Worm (Caenorhabditis elegans) whole organism, L1 larva: Measurements from ENCODE around the gene slc-17.9.

Source experiments
- C16A3.4 ChIP-seq: fragments of 150-350 bp; optimal IDR thresholded peaks from 2 replicates; lab custom pipeline; 2014; ENCODE audit warnings: missing biosample characterization, missing genetic modification characterization
- F16B12.6 ChIP-seq: fragments of 150-350 bp; optimal IDR thresholded peaks from 2 replicates; lab custom pipeline; 2014; ENCODE audit warnings: missing biosample characterization, missing genetic modification characterization
- Y116A8C.19 ChIP-seq: sonication (generic microtip); optimal IDR thresholded peaks from 2 replicates; lab custom pipeline; 2016; ENCODE audit warnings: missing compliant biosample characterization, missing genetic modification characterization, borderline replicate concordance
- alr-1 ChIP-seq: fragments of 200-800 bp; sonication (Bioruptor generic); optimal IDR thresholded peaks from 2 replicates; lab custom pipeline; 2018; ENCODE audit warnings: borderline replicate concordance, mild to moderate bottlenecking, missing genetic modification characterization, missing compliant biosample characterization
- ceh-82 ChIP-seq, 3 experiments: fragments of 150-350 bp in 1 of 3; sonication (generic microtip) in 2 of 3; optimal IDR thresholded peaks; 2 replicates each; lab custom pipeline; 2014 to 2017; ENCODE audit warnings: missing biosample characterization in 3 of 3, missing genetic modification characterization in 3 of 3
- ceh-88 ChIP-seq: fragments of 200-800 bp; sonication (Bioruptor generic); IDR thresholded peaks from 2 replicates; pipeline ENCODE4 v1.3.6; 2022; ENCODE audit warnings: missing genetic modification characterization, missing compliant biosample characterization
- dpl-1 ChIP-seq, 3 experiments: fragments of 150-350 bp in 2 of 3; sonication (generic microtip) in 1 of 3; optimal IDR thresholded peaks; 2 replicates each; lab custom pipeline; 2014 to 2017; ENCODE audit warnings: missing biosample characterization in 3 of 3, missing genetic modification characterization in 3 of 3, missing genetic modification reagents in 3 of 3
- dsc-1 ChIP-seq: sonication (generic microtip); optimal IDR thresholded peaks from 2 replicates; lab custom pipeline; 2016; ENCODE audit warnings: mild to moderate bottlenecking, missing genetic modification characterization, missing compliant biosample characterization
- efl-1 ChIP-seq, 4 experiments: fragments of 150-350 bp; optimal IDR thresholded peaks in 3 of 4; peaks in 1 of 4; 1 replicate in 1 of 4; 2 replicates in 3 of 4; lab custom pipeline; 2014; ENCODE audit warnings: missing biosample characterization in 2 of 4, missing genetic modification characterization in 2 of 4, missing genetic modification reagents in 2 of 4
- egl-13 ChIP-seq: sonication (generic microtip); optimal IDR thresholded peaks from 2 replicates; lab custom pipeline; 2016; ENCODE audit warnings: missing genotype, missing genetic modification reagents, missing genetic modification characterization, missing compliant biosample characterization
- egl-27 ChIP-seq, 2 experiments: fragments of 150-350 bp in 1 of 2; sonication (generic microtip); optimal IDR thresholded peaks; 3 replicates each; lab custom pipeline; 2017 to 2018; ENCODE audit warnings: missing biosample characterization in 2 of 2, missing genetic modification characterization in 2 of 2, missing genetic modification reagents in 2 of 2
- fkh-10 ChIP-seq: sonication (generic microtip); optimal IDR thresholded peaks from 2 replicates; lab custom pipeline; 2017; ENCODE audit warnings: missing biosample characterization, missing genetic modification reagents, missing genetic modification characterization
- fkh-4 ChIP-seq: sonication (generic microtip); optimal IDR thresholded peaks from 2 replicates; lab custom pipeline; 2016; ENCODE audit warnings: missing compliant biosample characterization, missing genetic modification characterization, borderline replicate concordance
- fkh-8 ChIP-seq: sonication (generic microtip); optimal IDR thresholded peaks from 2 replicates; lab custom pipeline; 2016; ENCODE audit warnings: mild to moderate bottlenecking, missing genetic modification characterization, missing compliant biosample characterization
- hlh-17 ChIP-seq: fragments of 200-800 bp; sonication (Bioruptor generic); optimal IDR thresholded peaks from 2 replicates; lab custom pipeline; 2018; ENCODE audit warnings: missing genetic modification characterization, mild to moderate bottlenecking, missing compliant biosample characterization, moderate library complexity, borderline replicate concordance
- irx-1 ChIP-seq: sonication (generic microtip); optimal IDR thresholded peaks from 2 replicates; lab custom pipeline; 2016; ENCODE audit warnings: missing genetic modification characterization, missing compliant biosample characterization
- isw-1 ChIP-seq: fragments of 200-800 bp; sonication (Bioruptor generic); IDR thresholded peaks from 2 replicates; pipeline ENCODE4 v1.3.6; 2022; ENCODE audit warnings: missing genetic modification characterization, missing compliant biosample characterization
- lin-13 ChIP-seq: fragments of 150-350 bp; optimal IDR thresholded peaks from 2 replicates; lab custom pipeline; 2014; ENCODE audit warnings: missing biosample characterization, missing genetic modification reagents, missing genetic modification characterization
- lin-14 ChIP-seq: fragments of 200-800 bp; sonication (Bioruptor generic); optimal IDR thresholded peaks from 2 replicates; lab custom pipeline; 2018; ENCODE audit warnings: mild to moderate bottlenecking, missing genetic modification characterization, moderate library complexity, missing compliant biosample characterization
- lin-15B ChIP-seq: fragments of 150-350 bp; sonication (generic microtip); optimal IDR thresholded peaks from 3 replicates; lab custom pipeline; 2014; ENCODE audit warnings: missing biosample characterization, missing genetic modification characterization
- lin-35 ChIP-seq, 2 experiments: fragments of 150-350 bp; optimal IDR thresholded peaks; 2 replicates each; lab custom pipeline; 2014; ENCODE audit warnings: missing biosample characterization in 2 of 2, missing genetic modification characterization in 2 of 2, missing genetic modification reagents in 2 of 2
- lin-39 ChIP-seq: fragments of 150-350 bp; optimal IDR thresholded peaks from 2 replicates; lab custom pipeline; 2014; ENCODE audit warnings: missing biosample characterization, missing genetic modification reagents, missing genetic modification characterization
- lir-3 ChIP-seq: sonication (generic microtip); optimal IDR thresholded peaks from 2 replicates; lab custom pipeline; 2016; ENCODE audit warnings: mild to moderate bottlenecking, missing genetic modification characterization, moderate library complexity, missing compliant biosample characterization; ENCODE audit not compliant: poor library complexity
- lsy-2 ChIP-seq, 2 experiments: fragments of 150-350 bp; optimal IDR thresholded peaks; 2 replicates each; lab custom pipeline; 2014; ENCODE audit warnings: missing biosample characterization in 2 of 2, missing genetic modification characterization in 2 of 2
- nhr-19 ChIP-seq: fragments of 200-800 bp; sonication (Bioruptor generic); conservative IDR thresholded peaks from 2 replicates; pipeline ENCODE4 v1.3.6; 2022; ENCODE audit warnings: missing genetic modification characterization, missing compliant biosample characterization
- nhr-47 ChIP-seq: sonication (generic microtip); optimal IDR thresholded peaks from 2 replicates; lab custom pipeline; 2016; ENCODE audit warnings: mild to moderate bottlenecking, missing genetic modification characterization, moderate library complexity, missing compliant biosample characterization
- nhr-71 ChIP-seq: sonication (generic microtip); optimal IDR thresholded peaks from 2 replicates; lab custom pipeline; 2016; ENCODE audit warnings: mild to moderate bottlenecking, missing genetic modification characterization, moderate library complexity, missing compliant biosample characterization
- nhr-85 ChIP-seq: sonication (generic microtip); peaks from one replicate; lab custom pipeline; 2016; ENCODE audit warnings: missing genetic modification characterization, inconsistent platforms, missing compliant biosample characterization
- nhr-90 ChIP-seq: sonication (generic microtip); optimal IDR thresholded peaks from 2 replicates; lab custom pipeline; 2016; ENCODE audit warnings: mild to moderate bottlenecking, missing genetic modification characterization, missing compliant biosample characterization; ENCODE audit not compliant: poor library complexity
- pqm-1 ChIP-seq: sonication (generic microtip); optimal IDR thresholded peaks from 3 replicates; lab custom pipeline; 2017; ENCODE audit warnings: missing biosample characterization, missing genetic modification characterization
- rnt-1 ChIP-seq: sonication (generic microtip); optimal IDR thresholded peaks from 2 replicates; lab custom pipeline; 2016; ENCODE audit warnings: mild to moderate bottlenecking, missing genetic modification characterization, moderate library complexity, missing compliant biosample characterization
- snu-23 ChIP-seq: sonication (generic microtip); optimal IDR thresholded peaks from 2 replicates; lab custom pipeline; 2016; ENCODE audit warnings: missing genetic modification characterization, missing compliant biosample characterization
- sox-4 ChIP-seq: sonication (generic microtip); optimal IDR thresholded peaks from 2 replicates; lab custom pipeline; 2016; ENCODE audit warnings: missing genetic modification characterization, missing compliant biosample characterization
- sptf-1 ChIP-seq: fragments of 150-350 bp; optimal IDR thresholded peaks from 2 replicates; lab custom pipeline; 2014; ENCODE audit warnings: missing biosample characterization, missing genetic modification characterization
- swsn-7 ChIP-seq: sonication (generic microtip); optimal IDR thresholded peaks from 2 replicates; lab custom pipeline; 2016; ENCODE audit warnings: missing genetic modification characterization, missing compliant biosample characterization
- tbx-2 ChIP-seq: sonication (generic microtip); optimal IDR thresholded peaks from 2 replicates; lab custom pipeline; 2016; ENCODE audit warnings: missing genetic modification characterization, missing compliant biosample characterization
- tlp-1 ChIP-seq: fragments of 150-350 bp; optimal IDR thresholded peaks from 2 replicates; lab custom pipeline; 2014; ENCODE audit warnings: missing biosample characterization, missing genetic modification characterization
- unc-130 ChIP-seq: fragments of 150-350 bp; optimal IDR thresholded peaks from 2 replicates; lab custom pipeline; 2017; ENCODE audit warnings: missing biosample characterization, missing genetic modification characterization, inconsistent platforms
- unc-62 ChIP-seq: fragments of 150-350 bp; optimal IDR thresholded peaks from 2 replicates; lab custom pipeline; 2014; ENCODE audit warnings: missing biosample characterization, missing genetic modification reagents, missing genetic modification characterization
- unc-86 ChIP-seq: sonication (generic microtip); optimal IDR thresholded peaks from 2 replicates; lab custom pipeline; 2016; ENCODE audit warnings: missing genetic modification characterization, missing compliant biosample characterization
- unc-98 ChIP-seq: fragments of 200-800 bp; sonication (Bioruptor generic); IDR thresholded peaks from 2 replicates; pipeline ENCODE4 v1.3.6; 2022; ENCODE audit warnings: missing genetic modification characterization, missing compliant biosample characterization
- vab-15 ChIP-seq: sonication (generic microtip); optimal IDR thresholded peaks from 2 replicates; lab custom pipeline; 2017; ENCODE audit warnings: missing genotype, mild to moderate bottlenecking, missing genetic modification characterization, missing compliant biosample characterization

Gene slc-17.9

DNA sequence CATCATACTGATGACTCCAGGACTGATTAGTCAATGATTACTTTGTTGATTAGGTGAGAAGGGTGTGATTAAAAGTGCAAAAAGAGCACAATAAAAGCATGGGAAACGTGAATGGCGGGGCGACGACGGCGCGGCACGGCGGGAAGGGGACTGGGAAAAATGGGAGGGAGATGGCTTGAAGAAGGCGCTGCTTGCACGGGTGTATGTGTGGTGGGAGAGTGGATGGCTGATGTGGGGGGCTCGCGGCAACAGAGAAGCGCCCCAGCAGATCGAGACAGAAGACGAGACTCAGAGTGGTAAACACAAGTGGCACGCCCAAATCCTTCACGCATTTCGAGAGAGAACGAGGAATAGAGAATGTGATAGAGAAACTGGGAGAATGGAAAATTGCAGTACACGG, 27.0 kb downstream of the slc-17.9 start, which contains the start of gene F15G9.5:
Gene F15G9.5 (minus strand): TSS at position 159 of the 400 bp plus-strand sequence.
- peak; percentile 20 for TF ChIP-seq swsn-7 (tag; lab: Kevin White, UChicago)
- TF ChIP-seq snu-23 (GFP tag; lab: Kevin White, UChicago): peak; percentile 19
- peak; percentile 57 for TF ChIP-seq fkh-8
- peak; percentile 49 for TF ChIP-seq rnt-1
- TF ChIP-seq isw-1 (GFP tag; lab: Robert Waterston, UW): no peak
- TF ChIP-seq dsc-1 (tag; lab: Kevin White, UChicago): peak; percentile 28
- no peak for TF ChIP-seq tlp-1
- no peak for TF ChIP-seq lin-39
- peak in 2 of 3 experiments; percentile 21 to 30 for TF ChIP-seq ceh-82 (tag; optimal IDR thresholded peaks at IDR 0.05; lab: Kevin White, UChicago)
- TF ChIP-seq lin-14: peak; percentile 71
- peak; percentile 40 for TF ChIP-seq tbx-2 (tag; lab: Kevin White, UChicago)
- TF ChIP-seq unc-86 (tag; lab: Kevin White, UChicago): peak; percentile 30
- no peak for TF ChIP-seq efl-1 (optimal IDR thresholded peaks at IDR 0.05; lab: Kevin White, UChicago)
- no peak for TF ChIP-seq efl-1 (GFP tag; optimal IDR thresholded peaks at IDR 0.05 in 1 of 2; lab: Kevin White, UChicago)
- 0 out of 2 replicates have a peak, but pooled peaks have one; percentile 9 for TF ChIP-seq nhr-19
- peak; percentile 36 for TF ChIP-seq fkh-10 (GFP tag; lab: Kevin White, UChicago)
- TF ChIP-seq ceh-88 (GFP tag; lab: Robert Waterston, UW): no peak
- no peak for TF ChIP-seq unc-98 (GFP tag; lab: Robert Waterston, UW)
- TF ChIP-seq egl-13: no peak
- no peak for TF ChIP-seq lin-13 (GFP tag; lab: Kevin White, UChicago)
- TF ChIP-seq nhr-47 (tag; lab: Kevin White, UChicago): peak; percentile 15
- peak; percentile 17 for TF ChIP-seq nhr-71 (tag; lab: Kevin White, UChicago)
- TF ChIP-seq pqm-1 (tag; lab: Kevin White, UChicago): no peak

DNA sequence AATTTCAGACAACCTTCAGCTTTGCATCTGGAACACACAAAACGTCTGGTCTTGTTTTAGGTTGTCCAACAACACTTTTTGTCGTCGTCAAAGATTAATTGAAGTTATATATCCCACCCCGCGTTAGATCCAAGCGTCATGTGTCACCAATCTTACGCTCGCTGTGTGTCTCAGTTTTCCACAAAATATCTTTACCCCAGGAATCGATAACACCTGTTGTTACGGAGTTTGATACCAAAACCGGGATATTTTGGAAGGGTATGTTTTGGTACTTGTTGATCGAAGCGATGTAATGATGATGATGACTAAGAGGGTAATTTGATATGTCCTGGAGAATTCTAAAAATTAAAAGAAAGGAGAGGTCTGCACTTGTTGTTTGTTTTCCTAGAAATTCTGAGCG, 29.2 kb downstream of the slc-17.9 start:
- TF ChIP-seq irx-1 (tag; lab: Kevin White, UChicago): no peak
- TF ChIP-seq dpl-1 (GFP tag; optimal IDR thresholded peaks at IDR 0.05; lab: Kevin White, UChicago): no peak
- TF ChIP-seq vab-15: no peak
- TF ChIP-seq unc-62 (GFP tag; lab: Kevin White, UChicago): no peak
- no peak for TF ChIP-seq pqm-1 (tag; lab: Kevin White, UChicago)
- TF ChIP-seq hlh-17 (GFP tag; lab: Kevin White, UChicago): no peak
- TF ChIP-seq nhr-71 (tag; lab: Kevin White, UChicago): peak; percentile 17
- no peak for TF ChIP-seq nhr-90 (tag; lab: Kevin White, UChicago)
- TF ChIP-seq unc-130 (tag; lab: Kevin White, UChicago): no peak
- TF ChIP-seq C16A3.4 (tag; lab: Kevin White, UChicago): no peak
- TF ChIP-seq dsc-1 (tag; lab: Kevin White, UChicago): peak; percentile 77
- no peak for TF ChIP-seq tlp-1
- TF ChIP-seq lin-35 (GFP tag; optimal IDR thresholded peaks at IDR 0.05; lab: Kevin White, UChicago): no peak
- TF ChIP-seq unc-98 (GFP tag; lab: Robert Waterston, UW): no peak
- no peak for TF ChIP-seq ceh-88 (GFP tag; lab: Robert Waterston, UW)
- TF ChIP-seq efl-1 (optimal IDR thresholded peaks at IDR 0.05; lab: Kevin White, UChicago): no peak
- TF ChIP-seq efl-1 (GFP tag; optimal IDR thresholded peaks at IDR 0.05 in 1 of 2; lab: Kevin White, UChicago): peak in 1 of 2 experiments; percentile 79
- TF ChIP-seq rnt-1: peak; percentile 45
- TF ChIP-seq F16B12.6 (tag; lab: Kevin White, UChicago): no peak

DNA sequence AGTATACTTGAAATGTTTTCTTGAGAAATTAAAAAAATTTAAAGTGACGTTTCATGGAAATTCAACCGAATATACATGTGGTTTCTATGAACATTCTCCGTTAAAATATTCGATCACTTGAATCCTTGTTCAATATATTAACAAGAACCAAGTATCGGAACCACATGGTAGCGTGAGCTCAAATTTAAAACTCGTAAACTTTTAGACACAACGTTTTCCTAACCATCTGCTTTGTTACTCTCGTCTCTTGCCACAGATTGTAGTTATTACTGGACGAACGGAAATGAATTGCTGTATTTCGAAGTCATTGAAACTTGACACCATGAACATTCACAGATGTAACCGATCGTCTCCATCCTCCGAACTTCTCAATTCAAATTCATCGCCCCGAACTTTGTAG, 45.7 kb downstream of the slc-17.9 start:
- TF ChIP-seq alr-1 (no peak), irx-1 (tag; lab: Kevin White, UChicago) (no peak), sox-4 (no peak), lsy-2 (tag; optimal IDR thresholded peaks at IDR 0.05; lab: Kevin White, UChicago) (no peak), F16B12.6 (tag; lab: Kevin White, UChicago) (no peak), egl-27 (tag; optimal IDR thresholded peaks at IDR 0.05; lab: Kevin White, UChicago) (no peak), sptf-1 (no peak), ceh-88 (GFP tag; lab: Robert Waterston, UW) (no peak), egl-13 (no peak), dsc-1 (tag; lab: Kevin White, UChicago) (peak; percentile 96), nhr-71 (tag; lab: Kevin White, UChicago) (no peak), Y116A8C.19 (tag; lab: Kevin White, UChicago) (no peak), fkh-4 (tag; lab: Kevin White, UChicago) (peak; percentile 77), lin-15B (tag; lab: Kevin White, UChicago) (no peak), lin-39 (no peak), fkh-8 (no peak), lir-3 (tag; lab: Kevin White, UChicago) (no peak), nhr-85 (tag; lab: Kevin White, UChicago) (no peak)
- TF ChIP-seq, all 84 proteins: peak for 2
